Fruit fly (Drosophila melanogaster) whole organism, embryonic: Measurements from ENCODE around the gene comm.
A peak's percentile ranks its signal among the peaks of the same experiment; 100 is the strongest.

Experiments used
- Blimp-1 ChIP-seq: fragments of 200-800 bp; sonication (Bioruptor generic); optimal IDR thresholded peaks from 3 replicates; lab custom pipeline; 2018; ENCODE audit warnings: missing biosample characterization, missing genetic modification characterization, mild to moderate bottlenecking, moderate library complexity, missing genetic modification reagents
- CG10147 ChIP-seq: fragments of 200-800 bp; sonication (Bioruptor generic); optimal IDR thresholded peaks from 2 replicates; lab custom pipeline; 2019; ENCODE audit warnings: missing biosample characterization, mild to moderate bottlenecking, missing genetic modification characterization, moderate library complexity
- CG12391 ChIP-seq: fragments of 200-800 bp; sonication (Bioruptor generic); optimal IDR thresholded peaks from 3 replicates; lab custom pipeline; 2018; ENCODE audit warnings: missing biosample characterization, mild to moderate bottlenecking, missing genetic modification characterization, moderate library complexity
- CG13424 ChIP-seq: fragments of 200-800 bp; sonication (Bioruptor generic); optimal IDR thresholded peaks from 2 replicates; lab custom pipeline; 2019; ENCODE audit warnings: missing biosample characterization, mild to moderate bottlenecking, missing genetic modification characterization, moderate library complexity
- CG14014 ChIP-seq: fragments of 200-800 bp; sonication (Bioruptor generic); IDR thresholded peaks from 2 replicates; pipeline ENCODE4 v1.3.6; 2022; ENCODE audit warnings: missing biosample characterization, missing genetic modification characterization
- CG16863 ChIP-seq: fragments of 200-800 bp; sonication (Bioruptor generic); optimal IDR thresholded peaks from 3 replicates; lab custom pipeline; 2016; ENCODE audit warnings: missing biosample characterization, missing genetic modification characterization
- CG17361 ChIP-seq: fragments of 200-800 bp; sonication (Bioruptor generic); IDR thresholded peaks from 3 replicates; pipeline ENCODE4 v1.3.6; 2022; ENCODE audit warnings: missing biosample characterization, missing genetic modification characterization
- CG17829 ChIP-seq: fragments of 200-800 bp; optimal IDR thresholded peaks from 2 replicates; lab custom pipeline; 2019; ENCODE audit warnings: missing biosample characterization, mild to moderate bottlenecking, missing genetic modification characterization, moderate library complexity
- CG18262 ChIP-seq: fragments of 200-800 bp; optimal IDR thresholded peaks from 3 replicates; lab custom pipeline; 2019; ENCODE audit warnings: missing biosample characterization, mild to moderate bottlenecking, missing genetic modification characterization, moderate library complexity
- CG2678 ChIP-seq: fragments of 200-800 bp; sonication (Bioruptor generic); optimal IDR thresholded peaks from 3 replicates; lab custom pipeline; 2019; ENCODE audit warnings: missing biosample characterization, mild to moderate bottlenecking, missing genetic modification characterization, moderate library complexity
- CG31388 ChIP-seq: fragments of 200-800 bp; sonication (Bioruptor generic); optimal IDR thresholded peaks from 2 replicates; lab custom pipeline; 2016; ENCODE audit warnings: missing biosample characterization, missing genetic modification characterization
- CG3281 ChIP-seq: fragments of 200-800 bp; sonication (Bioruptor generic); optimal IDR thresholded peaks from 3 replicates; lab custom pipeline; 2017; ENCODE audit warnings: missing biosample characterization, mild to moderate bottlenecking, missing genetic modification characterization
- CG33557 ChIP-seq: fragments of 200-800 bp; sonication (Bioruptor generic); optimal IDR thresholded peaks from 2 replicates; lab custom pipeline; 2019; ENCODE audit warnings: missing biosample characterization, mild to moderate bottlenecking, missing genetic modification characterization, moderate library complexity
- CG4820 ChIP-seq: fragments of 200-800 bp; sonication (Bioruptor generic); optimal IDR thresholded peaks from 3 replicates; lab custom pipeline; 2016; ENCODE audit warnings: missing biosample characterization, missing genetic modification characterization
- CG6654 ChIP-seq: fragments of 200-800 bp; sonication (Bioruptor generic); optimal IDR thresholded peaks from 2 replicates; lab custom pipeline; 2017; ENCODE audit warnings: missing biosample characterization, mild to moderate bottlenecking, missing genetic modification characterization
- CG7357 ChIP-seq: fragments of 200-800 bp; sonication (Bioruptor generic); IDR thresholded peaks from 3 replicates; pipeline ENCODE4 v1.3.6; 2022; ENCODE audit warnings: missing biosample characterization, missing genetic modification characterization
- CG7556 ChIP-seq: fragments of 200-800 bp; sonication (Bioruptor generic); optimal IDR thresholded peaks from 2 replicates; lab custom pipeline; 2017; ENCODE audit warnings: missing biosample characterization, mild to moderate bottlenecking, missing genetic modification characterization
- CG7839 ChIP-seq: fragments of 200-800 bp; sonication (Bioruptor generic); optimal IDR thresholded peaks from 3 replicates; lab custom pipeline; 2018; ENCODE audit warnings: missing biosample characterization, mild to moderate bottlenecking, missing genetic modification characterization, moderate library complexity
- CG9437 ChIP-seq: fragments of 200-800 bp; sonication (Bioruptor generic); optimal IDR thresholded peaks from 2 replicates; lab custom pipeline; 2018; ENCODE audit warnings: missing biosample characterization, mild to moderate bottlenecking, missing genetic modification characterization
- CG9727 ChIP-seq: fragments of 200-800 bp; sonication (Bioruptor generic); optimal IDR thresholded peaks from 3 replicates; lab custom pipeline; 2017; ENCODE audit warnings: missing biosample characterization, mild to moderate bottlenecking, missing genetic modification characterization
- CoRest ChIP-seq: fragments of 200-800 bp; sonication (Bioruptor generic); optimal IDR thresholded peaks from 3 replicates; lab custom pipeline; 2018; ENCODE audit warnings: missing biosample characterization, mild to moderate bottlenecking, missing genetic modification characterization, moderate library complexity
- D19A ChIP-seq: fragments of 200-800 bp; optimal IDR thresholded peaks from 3 replicates; lab custom pipeline; 2019; ENCODE audit warnings: missing biosample characterization, mild to moderate bottlenecking, missing genetic modification characterization, moderate library complexity
- GATAe ChIP-seq: fragments of 200-800 bp; sonication (Bioruptor generic); conservative IDR thresholded peaks from 2 replicates; pipeline ENCODE4 v1.3.6; 2022; ENCODE audit warnings: missing biosample characterization, missing genetic modification characterization
- HmgZ ChIP-seq: fragments of 200-800 bp; sonication (Bioruptor generic); optimal IDR thresholded peaks from 2 replicates; lab custom pipeline; 2018; ENCODE audit warnings: missing biosample characterization, mild to moderate bottlenecking, missing genetic modification characterization
- Hr78 ChIP-seq, 2 experiments: fragments of 200-800 bp in 1 of 2; fragments of >200 bp in 1 of 2; sonication (Bioruptor generic) in 1 of 2; optimal IDR thresholded peaks; 2 replicates each; lab custom pipeline; 2017 to 2019; ENCODE audit warnings: missing biosample characterization in 2 of 2, missing genetic modification characterization in 2 of 2, mild to moderate bottlenecking in 1 of 2, moderate library complexity in 1 of 2
- Oli ChIP-seq: fragments of 200-800 bp; sonication (Bioruptor generic); optimal IDR thresholded peaks from 2 replicates; lab custom pipeline; 2018; ENCODE audit warnings: missing biosample characterization, mild to moderate bottlenecking, missing genetic modification characterization, moderate library complexity
- Sox100B ChIP-seq: fragments of 200-800 bp; sonication (Bioruptor generic); optimal IDR thresholded peaks from 3 replicates; lab custom pipeline; 2018; ENCODE audit warnings: missing biosample characterization, mild to moderate bottlenecking, missing genetic modification characterization
- Sox102F ChIP-seq: fragments of 200-800 bp; sonication (Bioruptor generic); optimal IDR thresholded peaks from 2 replicates; lab custom pipeline; 2018; ENCODE audit warnings: missing biosample characterization, mild to moderate bottlenecking, missing genetic modification characterization, moderate library complexity
- Ssrp ChIP-seq: fragments of 200-800 bp; sonication (Bioruptor generic); optimal IDR thresholded peaks from 2 replicates; lab custom pipeline; 2018; ENCODE audit warnings: missing biosample characterization, mild to moderate bottlenecking, missing genetic modification characterization, moderate library complexity
- Xbp1 ChIP-seq: fragments of 200-800 bp; sonication (Bioruptor generic); optimal IDR thresholded peaks from 3 replicates; lab custom pipeline; 2016; ENCODE audit warnings: missing biosample characterization, mild to moderate bottlenecking, missing genetic modification characterization
- bsh ChIP-seq, 2 experiments: fragments of 200-800 bp; sonication (Bioruptor generic); optimal IDR thresholded peaks; 2 replicates each; lab custom pipeline; 2017 to 2018; ENCODE audit warnings: mild to moderate bottlenecking in 2 of 2, missing biosample characterization in 2 of 2, missing genetic modification characterization in 2 of 2, moderate library complexity in 1 of 2
- dmrt11E ChIP-seq: fragments of 200-800 bp; sonication (Bioruptor generic); optimal IDR thresholded peaks from 3 replicates; lab custom pipeline; 2018; ENCODE audit warnings: missing biosample characterization, mild to moderate bottlenecking, missing genetic modification characterization, moderate library complexity
- dmrt99B ChIP-seq: fragments of 200-800 bp; sonication (Bioruptor generic); optimal IDR thresholded peaks from 2 replicates; lab custom pipeline; 2018; ENCODE audit warnings: missing biosample characterization, mild to moderate bottlenecking, missing genetic modification characterization, moderate library complexity
- eve ChIP-seq, 2 experiments: fragments of >200 bp; optimal IDR thresholded peaks; 2 replicates each; lab custom pipeline; 2017; ENCODE audit warnings: missing biosample characterization in 2 of 2, missing genetic modification characterization in 2 of 2
- fd96Cb ChIP-seq: fragments of 200-800 bp; sonication (Bioruptor generic); optimal IDR thresholded peaks from 2 replicates; lab custom pipeline; 2018; ENCODE audit warnings: missing biosample characterization, mild to moderate bottlenecking, missing genetic modification characterization, moderate library complexity
- ftz-f1 ChIP-seq: fragments of 200-800 bp; sonication (Bioruptor generic); optimal IDR thresholded peaks from 2 replicates; lab custom pipeline; 2016; ENCODE audit warnings: missing biosample characterization, missing genetic modification characterization
- grau ChIP-seq: fragments of 200-800 bp; optimal IDR thresholded peaks from 3 replicates; lab custom pipeline; 2019; ENCODE audit warnings: missing biosample characterization, mild to moderate bottlenecking, missing genetic modification characterization, moderate library complexity
- lilli ChIP-seq: fragments of 200-800 bp; sonication (Bioruptor generic); optimal IDR thresholded peaks from 3 replicates; lab custom pipeline; 2016; ENCODE audit warnings: missing biosample characterization, missing genetic modification characterization
- lov ChIP-seq, 2 experiments: fragments of 200-800 bp in 1 of 2; fragments of >200 bp in 1 of 2; sonication (Bioruptor generic) in 1 of 2; IDR thresholded peaks in 1 of 2; optimal IDR thresholded peaks in 1 of 2; 2 replicates in 1 of 2; 3 replicates in 1 of 2; pipeline versions ENCODE4 v1.3.6 to Lab custom; 2017 to 2022; ENCODE audit warnings: missing biosample characterization in 1 of 2, missing genetic modification characterization in 1 of 2
- nmo ChIP-seq: fragments of 200-800 bp; sonication (Bioruptor generic); optimal IDR thresholded peaks from 2 replicates; lab custom pipeline; 2018; ENCODE audit warnings: missing biosample characterization, mild to moderate bottlenecking, missing genetic modification characterization, moderate library complexity
- odd ChIP-seq: fragments of 200-800 bp; sonication (Bioruptor generic); optimal IDR thresholded peaks from 2 replicates; lab custom pipeline; 2017; ENCODE audit warnings: missing biosample characterization, mild to moderate bottlenecking, missing genetic modification characterization
- row ChIP-seq: fragments of 200-800 bp; sonication (Bioruptor generic); IDR thresholded peaks from 3 replicates; pipeline ENCODE4 v1.3.6; 2022; ENCODE audit warnings: missing biosample characterization, missing genetic modification characterization
- sens ChIP-seq: fragments of 200-800 bp; sonication (Bioruptor generic); peaks from one replicate; lab custom pipeline; 2016; ENCODE audit warnings: missing biosample characterization, missing genetic modification characterization
- tio ChIP-seq: fragments of 200-800 bp; sonication (Bioruptor generic); optimal IDR thresholded peaks from 2 replicates; lab custom pipeline; 2017; ENCODE audit warnings: missing biosample characterization, missing genetic modification characterization, inconsistent platforms
- trem ChIP-seq: fragments of 200-800 bp; optimal IDR thresholded peaks from 3 replicates; lab custom pipeline; 2019; ENCODE audit warnings: missing biosample characterization, mild to moderate bottlenecking, missing genetic modification characterization, moderate library complexity
- trh ChIP-seq: fragments of 200-800 bp; sonication (Bioruptor generic); optimal IDR thresholded peaks from 2 replicates; lab custom pipeline; 2016; ENCODE audit warnings: missing biosample characterization, missing genetic modification characterization
- unpg ChIP-seq: fragments of 200-800 bp; sonication (Bioruptor generic); optimal IDR thresholded peaks from 3 replicates; lab custom pipeline; 2018; ENCODE audit warnings: missing biosample characterization, mild to moderate bottlenecking, missing genetic modification characterization, moderate library complexity
- vfl ChIP-seq: fragments of 200-800 bp; sonication (Bioruptor generic); optimal IDR thresholded peaks from 2 replicates; lab custom pipeline; 2016; ENCODE audit warnings: missing biosample characterization, missing genetic modification characterization
- zen ChIP-seq: fragments of 200-800 bp; sonication (Bioruptor generic); optimal IDR thresholded peaks from 3 replicates; lab custom pipeline; 2018; ENCODE audit warnings: missing biosample characterization, mild to moderate bottlenecking, missing genetic modification characterization, moderate library complexity

Gene comm

DNA sequence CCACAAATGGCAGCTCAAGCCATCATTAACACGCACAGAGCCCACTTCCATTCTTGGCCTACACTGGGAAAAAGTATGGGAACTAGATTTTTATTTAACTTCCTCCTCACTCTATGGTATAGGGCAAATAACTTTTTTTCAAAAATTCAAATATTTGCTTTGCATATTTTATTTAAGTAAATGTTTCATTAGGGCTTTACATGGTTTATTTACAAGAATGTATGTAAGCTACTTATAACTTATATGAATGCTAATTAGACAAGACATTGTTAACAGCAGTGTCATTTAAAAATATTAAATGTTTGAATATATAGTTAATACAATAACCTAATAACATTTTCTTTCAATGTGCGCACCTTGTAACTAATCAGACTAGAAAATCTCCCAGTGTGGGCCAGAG lies 47.3 kb upstream of the comm start (continued):
- TF ChIP-seq CoRest (tag; lab: Kevin White, UChicago) (peak; percentile 23), unpg (GFP tag; lab: Kevin White, UChicago) (peak; percentile 13), CG7357 (GFP tag; lab: Robert Waterston, UW) (0 out of 3 replicates have a peak, but pooled peaks have one; percentile 13), CG9727 (GFP tag; lab: Kevin White, UChicago) (peak; percentile 22), trem (tag; lab: Kevin White, UChicago) (peak; percentile 12), CG2678 (tag; lab: Kevin White, UChicago) (peak; percentile 44), CG4820 (GFP tag; lab: Kevin White, UChicago) (peak; percentile 5), trh (GFP tag; lab: Kevin White, UChicago) (no peak), Ssrp (tag; lab: Kevin White, UChicago) (peak; percentile 37), CG33557 (GFP tag; lab: Kevin White, UChicago) (no peak), CG9437 (no peak), dmrt11E (peak; percentile 52), CG10147 (peak; percentile 1), HmgZ (tag; lab: Kevin White, UChicago) (no peak), Xbp1 (GFP tag; lab: Kevin White, UChicago) (peak; percentile 11), sens (GFP tag; lab: Kevin White, UChicago) (peak; percentile 48), row (GFP tag; lab: Robert Waterston, UW) (peak; percentile 11; the same call in 1 of the 3 replicates), CG18262 (peak; percentile 52), lov (optimal IDR thresholded peaks at IDR 0.05; lab: Kevin White, UChicago) (no peak), lov (GFP tag; IDR thresholded peaks at IDR 0.05; lab: Robert Waterston, UW) (0 out of 3 replicates have a peak, but pooled peaks have one; percentile 26), CG7839 (tag; lab: Kevin White, UChicago) (peak; percentile 48), fd96Cb (tag; lab: Kevin White, UChicago) (peak; percentile 47), dmrt99B (peak; percentile 49), ftz-f1 (GFP tag; lab: Kevin White, UChicago) (no peak), CG7556 (peak; percentile 36), CG31388 (GFP tag; lab: Kevin White, UChicago) (no peak), grau (tag; lab: Kevin White, UChicago) (peak; percentile 39), CG6654 (GFP tag; lab: Kevin White, UChicago) (no peak), Sox102F (GFP tag; lab: Kevin White, UChicago) (peak; percentile 38), D19A (tag; lab: Kevin White, UChicago) (peak; percentile 35), Blimp-1 (GFP tag; lab: Kevin White, UChicago) (peak; percentile 46), CG17829 (peak; percentile 19), nmo (peak; percentile 50), CG16863 (GFP tag; lab: Kevin White, UChicago) (no peak), bsh (GFP tag; optimal IDR thresholded peaks at IDR 0.05; lab: Kevin White, UChicago) (peak in 1 of 2 experiments; percentile 48), CG17361 (GFP tag; lab: Robert Waterston, UW) (peak; percentile 65; the same call in 2 of the 3 replicates), Oli (peak; percentile 16), lilli (no peak), zen (tag; lab: Kevin White, UChicago) (peak; percentile 4), CG12391 (peak; percentile 39), Sox100B (GFP tag; lab: Kevin White, UChicago) (peak; percentile 54), tio (peak; percentile 5), CG13424 (tag; lab: Kevin White, UChicago) (peak; percentile 29), eve (GFP tag; optimal IDR thresholded peaks at IDR 0.05; lab: Kevin White, UChicago) (peak in 1 of 2 experiments; percentile 2), odd (GFP tag; lab: Kevin White, UChicago) (peak; percentile 11), CG3281 (GFP tag; lab: Kevin White, UChicago) (peak; percentile 0), vfl (GFP tag; lab: Kevin White, UChicago) (no peak), CG14014 (GFP tag; lab: Robert Waterston, UW) (no peak), GATAe (GFP tag; lab: Robert Waterston, UW) (no peak), Hr78 (GFP tag; optimal IDR thresholded peaks at IDR 0.05; lab: Kevin White, UChicago) (no peak)
